Fruit fly (Drosophila melanogaster) whole organism, pupa: ENCODE data around the gene Trm1.

Experiments used
- CG10348 ChIP-seq: fragments of 200-800 bp; sonication (Bioruptor generic); IDR thresholded peaks from 2 replicates; pipeline ENCODE4 v1.3.6; 2022; ENCODE audit warnings: missing biosample characterization, missing genetic modification characterization
- CG12605 ChIP-seq: fragments of 200-800 bp; sonication (Bioruptor generic); IDR thresholded peaks from 2 replicates; pipeline ENCODE4 v1.3.6; 2022; ENCODE audit warnings: missing biosample characterization, missing genetic modification characterization
- CG13204 ChIP-seq: fragments of 200-800 bp; sonication (Bioruptor generic); optimal IDR thresholded peaks from 2 replicates; lab custom pipeline; 2018; ENCODE audit warnings: missing biosample characterization, mild to moderate bottlenecking, missing genetic modification characterization, moderate library complexity
- CG14655 ChIP-seq: fragments of 200-800 bp; sonication (Bioruptor generic); optimal IDR thresholded peaks from 3 replicates; lab custom pipeline; 2017; ENCODE audit warnings: mild to moderate bottlenecking, missing biosample characterization, missing genetic modification reagents, missing genetic modification characterization
- CG15710 ChIP-seq: fragments of 200-800 bp; sonication (Bioruptor generic); optimal IDR thresholded peaks from 2 replicates; lab custom pipeline; 2018; ENCODE audit warnings: missing biosample characterization, mild to moderate bottlenecking, missing genetic modification characterization, moderate library complexity
- CG17806 ChIP-seq: fragments of 200-800 bp; sonication (Bioruptor generic); optimal IDR thresholded peaks from 2 replicates; lab custom pipeline; 2018; ENCODE audit warnings: missing biosample characterization, mild to moderate bottlenecking, missing genetic modification characterization, moderate library complexity
- CG32121 ChIP-seq: fragments of 200-800 bp; sonication (Bioruptor generic); IDR thresholded peaks from 2 replicates; pipeline ENCODE4 v1.3.6; 2022; ENCODE audit warnings: missing biosample characterization, missing genetic modification characterization
- CG34367 ChIP-seq: fragments of 200-800 bp; sonication (Bioruptor generic); optimal IDR thresholded peaks from 2 replicates; lab custom pipeline; 2018; ENCODE audit warnings: missing biosample characterization, mild to moderate bottlenecking, missing genetic modification characterization
- CG4496 ChIP-seq: fragments of 200-800 bp; sonication (Bioruptor generic); IDR thresholded peaks from 3 replicates; pipeline ENCODE4 v1.3.6; 2022; ENCODE audit warnings: missing biosample characterization, missing genetic modification characterization
- CG8159 ChIP-seq: fragments of 200-800 bp; sonication (Bioruptor generic); optimal IDR thresholded peaks from 3 replicates; lab custom pipeline; 2018; ENCODE audit warnings: missing biosample characterization, mild to moderate bottlenecking, missing genetic modification characterization, moderate library complexity
- CG8301 ChIP-seq: fragments of 200-800 bp; sonication (Bioruptor generic); optimal IDR thresholded peaks from 2 replicates; lab custom pipeline; 2018; ENCODE audit warnings: missing biosample characterization, mild to moderate bottlenecking, missing genetic modification characterization
- CG9948 ChIP-seq: fragments of 200-800 bp; sonication (Bioruptor generic); optimal IDR thresholded peaks from 2 replicates; lab custom pipeline; 2018; ENCODE audit warnings: missing biosample characterization, mild to moderate bottlenecking, missing genetic modification characterization, moderate library complexity
- EcR ChIP-seq: fragments of 200-800 bp; sonication (Bioruptor generic); optimal IDR thresholded peaks from 3 replicates; lab custom pipeline; 2019; ENCODE audit warnings: missing biosample characterization, missing genetic modification characterization, mild to moderate bottlenecking, moderate library complexity, missing genetic modification reagents
- Ets98B ChIP-seq: fragments of 200-800 bp; sonication (Bioruptor generic); IDR thresholded peaks from 2 replicates; pipeline ENCODE4 v1.3.6; 2022; ENCODE audit warnings: missing biosample characterization, missing genetic modification characterization
- Pif1A ChIP-seq: fragments of 200-800 bp; sonication (Bioruptor generic); optimal IDR thresholded peaks from 3 replicates; lab custom pipeline; 2016; ENCODE audit warnings: missing biosample characterization, missing genetic modification characterization
- Pif1B ChIP-seq: fragments of 200-800 bp; sonication (Bioruptor generic); optimal IDR thresholded peaks from 3 replicates; lab custom pipeline; 2016; ENCODE audit warnings: missing biosample characterization, missing genetic modification characterization
- Snoo ChIP-seq: fragments of 200-800 bp; sonication (Bioruptor generic); optimal IDR thresholded peaks from 3 replicates; lab custom pipeline; 2017; ENCODE audit warnings: missing biosample characterization, mild to moderate bottlenecking, missing genetic modification characterization, inconsistent platforms
- fd96Ca ChIP-seq: fragments of 200-800 bp; sonication (Bioruptor generic); IDR thresholded peaks from 3 replicates; pipeline ENCODE4 v1.3.6; 2022; ENCODE audit warnings: missing biosample characterization, missing genetic modification characterization
- gl ChIP-seq: fragments of 200-800 bp; sonication (Bioruptor generic); optimal IDR thresholded peaks from 2 replicates; lab custom pipeline; 2018; ENCODE audit warnings: missing biosample characterization, mild to moderate bottlenecking, missing genetic modification characterization
- rn ChIP-seq: fragments of 200-800 bp; sonication (Bioruptor generic); IDR thresholded peaks from 2 replicates; pipeline ENCODE4 v1.3.6; 2022; ENCODE audit warnings: missing biosample characterization, missing genetic modification characterization

The Trm1 gene

DNA sequence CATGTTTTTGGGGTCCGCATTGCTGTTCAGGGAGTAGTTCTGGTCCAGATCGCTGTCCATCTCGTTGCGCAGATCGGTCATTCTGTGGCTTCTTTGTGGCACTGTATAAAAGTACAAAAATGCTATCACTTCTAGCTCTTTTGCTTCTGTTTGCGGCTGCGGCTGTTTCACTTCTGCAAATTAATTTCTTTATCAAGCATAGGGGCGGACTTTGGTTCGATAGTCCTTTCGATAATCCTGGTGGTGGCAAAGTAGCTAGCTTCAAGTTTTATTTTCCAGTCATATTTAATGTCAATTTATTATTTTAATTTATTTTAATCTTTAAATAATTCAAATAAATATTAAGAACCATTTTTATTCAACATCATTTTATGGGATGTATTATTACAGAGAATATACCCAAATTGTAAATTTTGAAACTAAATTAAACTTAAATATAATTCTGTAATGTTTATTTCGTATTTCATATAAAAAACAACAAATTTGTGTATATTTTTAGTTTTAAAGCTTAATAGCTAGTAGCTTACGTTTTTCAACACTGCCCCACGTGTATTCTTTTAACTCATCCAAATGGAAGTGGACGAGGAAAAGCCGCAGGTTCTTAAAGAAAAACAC, at the start of gene Trm1, which contains the start of gene CG5446:
Gene Trm1 (plus strand): TSS at position 542 of the 615 bp plus-strand sequence.
Gene CG5446 (minus strand): TSS at position 223 of the 615 bp plus-strand sequence.
- TF ChIP-seq CG8159 (tag; lab: Kevin White, UChicago) (peak; percentile 75), CG8301 (tag; lab: Kevin White, UChicago) (peak; percentile 36), fd96Ca (GFP tag; lab: Robert Waterston, UW) (no peak), CG15710 (tag; lab: Kevin White, UChicago) (peak; percentile 66), CG17806 (tag; lab: Kevin White, UChicago) (peak; percentile 54), CG34367 (peak; percentile 27), Pif1B (GFP tag; lab: Kevin White, UChicago) (peak; percentile 46), Snoo (tag; lab: Kevin White, UChicago) (peak; percentile 55), Ets98B (GFP tag; lab: Robert Waterston, UW) (peak; percentile 58), CG9948 (peak; percentile 64), rn (GFP tag; lab: Robert Waterston, UW) (no peak), EcR (no peak), Pif1A (GFP tag; lab: Kevin White, UChicago) (peak; percentile 44), CG12605 (GFP tag; lab: Robert Waterston, UW) (no peak), CG32121 (peak; percentile 54; the same call in 1 of the 2 replicates), CG4496 (GFP tag; lab: Robert Waterston, UW) (no peak)
- TF ChIP-seq, all 21 proteins: peak for 11

DNA sequence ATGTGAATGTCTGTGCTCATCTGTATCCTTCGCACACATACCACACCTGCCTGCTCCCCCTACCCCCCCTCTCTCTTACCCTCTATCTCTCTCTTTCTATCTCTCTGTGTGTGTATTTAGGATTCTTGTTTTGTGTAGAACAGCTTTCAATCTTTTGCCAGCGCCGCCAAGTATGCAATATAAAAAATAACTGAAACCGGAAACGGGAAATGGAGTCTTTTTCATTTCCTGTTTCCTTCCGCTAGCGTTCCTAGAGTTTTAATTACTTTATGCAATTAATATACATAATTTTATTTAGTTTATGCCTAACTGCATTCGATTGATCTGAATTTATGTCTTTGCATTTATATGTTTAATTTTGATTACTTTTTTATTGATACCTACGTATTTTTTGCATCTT, 35.4 kb upstream of the Trm1 start:
- no peak for TF ChIP-seq Pif1A (GFP tag; lab: Kevin White, UChicago)
- TF ChIP-seq CG15710 (tag; lab: Kevin White, UChicago), result no peak
- no peak for TF ChIP-seq CG4496 (GFP tag; lab: Robert Waterston, UW)
- TF ChIP-seq Ets98B (GFP tag; lab: Robert Waterston, UW), result no peak

DNA sequence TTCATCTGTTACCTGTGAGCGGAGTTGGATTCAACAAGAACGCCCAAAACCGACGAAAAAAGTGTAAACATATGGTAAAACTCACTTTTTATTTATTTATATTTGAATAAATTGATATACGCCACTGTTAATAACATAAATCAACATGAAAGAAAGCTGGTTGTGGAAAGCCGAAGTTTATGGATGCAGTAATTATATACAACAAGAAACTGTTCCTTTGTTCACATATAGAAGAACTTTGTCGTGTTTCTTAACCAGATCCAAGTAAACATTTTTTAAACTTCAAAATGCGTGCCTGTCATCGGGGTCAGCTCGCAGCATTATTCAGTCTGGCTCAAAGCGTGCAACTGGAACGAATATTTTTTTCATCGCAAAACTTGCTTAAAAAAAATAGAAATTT, 29.9 kb upstream of the Trm1 start, which contains the start of gene Pkd2:
Gene Pkd2 (plus strand): TSS at position 301 of the 400 bp plus-strand sequence.
- TF ChIP-seq Snoo (tag; lab: Kevin White, UChicago), result no peak
- TF ChIP-seq CG4496 (GFP tag; lab: Robert Waterston, UW), result no peak
- no peak for TF ChIP-seq CG34367
- no peak for TF ChIP-seq CG17806 (tag; lab: Kevin White, UChicago)
- no peak for TF ChIP-seq gl
- TF ChIP-seq rn (GFP tag; lab: Robert Waterston, UW), result no peak
- TF ChIP-seq CG8301 (tag; lab: Kevin White, UChicago), result no peak
- no peak for TF ChIP-seq Pif1B (GFP tag; lab: Kevin White, UChicago)

- no peak for TF ChIP-seq Snoo (tag; lab: Kevin White, UChicago)
- no peak for TF ChIP-seq CG9948
- TF ChIP-seq CG17806 (tag; lab: Kevin White, UChicago), result no peak
- no peak for TF ChIP-seq CG4496 (GFP tag; lab: Robert Waterston, UW)
- no peak for TF ChIP-seq Ets98B (GFP tag; lab: Robert Waterston, UW)
- no peak for TF ChIP-seq CG10348 (GFP tag; lab: Robert Waterston, UW)
- no peak for TF ChIP-seq CG14655 (GFP tag; lab: Kevin White, UChicago)
- TF ChIP-seq Pif1A (GFP tag; lab: Kevin White, UChicago), result no peak
- TF ChIP-seq CG13204, result no peak
- no peak for TF ChIP-seq EcR
- TF ChIP-seq Pif1B (GFP tag; lab: Kevin White, UChicago), result no peak
- no peak for TF ChIP-seq CG34367
Observed at dm6 chr2L:12404555-12405077, 23.2 kb upstream of the Trm1 start.

DNA sequence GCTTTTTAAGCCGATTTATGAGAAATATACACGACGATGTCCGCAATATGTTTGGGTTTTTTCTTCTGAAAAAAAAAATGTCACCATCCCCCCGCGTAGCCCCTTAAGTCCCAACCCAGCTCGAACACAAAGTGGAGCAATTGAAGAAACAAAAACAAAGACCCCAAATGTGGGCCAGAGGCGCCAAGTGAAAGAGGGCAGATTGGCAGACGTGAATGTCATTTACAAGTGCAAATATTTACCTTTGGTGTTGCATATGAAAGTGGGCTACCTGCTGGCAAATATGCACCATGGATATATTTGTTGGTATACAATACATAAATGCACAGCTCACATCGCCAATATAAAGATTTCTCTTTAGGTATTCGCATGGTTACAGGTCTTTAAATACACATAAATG, 17.1 kb upstream of the Trm1 start:
- no peak for TF ChIP-seq Pif1A (GFP tag; lab: Kevin White, UChicago)
- TF ChIP-seq CG10348 (GFP tag; lab: Robert Waterston, UW), result no peak
- TF ChIP-seq CG14655 (GFP tag; lab: Kevin White, UChicago), result no peak
- TF ChIP-seq CG8159 (tag; lab: Kevin White, UChicago), result no peak
- TF ChIP-seq CG4496 (GFP tag; lab: Robert Waterston, UW), result 0 out of 3 replicates have a peak, but pooled peaks have one; percentile 8
- no peak for TF ChIP-seq Pif1B (GFP tag; lab: Kevin White, UChicago)
- TF ChIP-seq gl, result no peak
- no peak for TF ChIP-seq EcR

dm6 chr2L:12413899-12414298, 13.9 kb upstream of the Trm1 start:
- peak; percentile 17 for TF ChIP-seq CG14655 (GFP tag; lab: Kevin White, UChicago)
- no peak for TF ChIP-seq CG4496 (GFP tag; lab: Robert Waterston, UW)
- TF ChIP-seq fd96Ca (GFP tag; lab: Robert Waterston, UW), result no peak
- TF ChIP-seq CG8301 (tag; lab: Kevin White, UChicago), result peak; percentile 18
- TF ChIP-seq CG8159 (tag; lab: Kevin White, UChicago), result peak; percentile 16
- peak; percentile 1 for TF ChIP-seq CG15710 (tag; lab: Kevin White, UChicago)
